Worm (Caenorhabditis elegans) whole organism, mixed stage, embryonic: ENCODE measurements around the gene F54F7.3.

Source experiments
- M03D4.4 ChIP-seq: sonication (generic microtip); optimal IDR thresholded peaks from 2 replicates; lab custom pipeline; 2017; ENCODE audit warnings: mild to moderate bottlenecking, missing genetic modification characterization, missing compliant biosample characterization
- bed-3 ChIP-seq: fragments of 200-800 bp; sonication (Bioruptor generic); optimal IDR thresholded peaks from 3 replicates; lab custom pipeline; 2018; ENCODE audit warnings: mild to moderate bottlenecking, missing genetic modification characterization, moderate library complexity, missing compliant biosample characterization
- blmp-1 ChIP-seq: fragments of 150-350 bp; optimal IDR thresholded peaks from 2 replicates; lab custom pipeline; 2014; ENCODE audit warnings: missing biosample characterization, missing genetic modification characterization
- ceh-39 ChIP-seq: fragments of 150-350 bp; optimal IDR thresholded peaks from 2 replicates; lab custom pipeline; 2014; ENCODE audit warnings: missing biosample characterization, missing genetic modification characterization
- ceh-43 ChIP-seq: fragments of 200-800 bp; sonication (Bioruptor generic); optimal IDR thresholded peaks from 2 replicates; lab custom pipeline; 2018; ENCODE audit warnings: mild to moderate bottlenecking, missing genetic modification characterization, moderate library complexity, missing compliant biosample characterization
- ceh-83 ChIP-seq: fragments of 200-800 bp; sonication (Bioruptor generic); optimal IDR thresholded peaks from 2 replicates; lab custom pipeline; 2018; ENCODE audit warnings: mild to moderate bottlenecking, missing genetic modification characterization, missing compliant biosample characterization
- ces-1 ChIP-seq: fragments of 150-350 bp; optimal IDR thresholded peaks from 2 replicates; lab custom pipeline; 2014; ENCODE audit warnings: missing biosample characterization, missing genetic modification reagents, missing genetic modification characterization
- cnd-1 ChIP-seq: fragments of 200-800 bp; sonication (Bioruptor generic); optimal IDR thresholded peaks from 2 replicates; lab custom pipeline; 2018; ENCODE audit warnings: mild to moderate bottlenecking, missing genetic modification characterization, missing compliant biosample characterization
- elt-1 ChIP-seq: sonication (generic microtip); optimal IDR thresholded peaks from 2 replicates; lab custom pipeline; 2017; ENCODE audit warnings: missing genetic modification characterization, mild to moderate bottlenecking, missing compliant biosample characterization, antibody characterized with exemption, moderate library complexity, borderline replicate concordance; ENCODE audit not compliant: insufficient read depth
- elt-3 ChIP-seq: fragments of 150-350 bp; optimal IDR thresholded peaks from 2 replicates; lab custom pipeline; 2014; ENCODE audit warnings: missing biosample characterization, missing genetic modification characterization
- ham-2 ChIP-seq: fragments of 200-800 bp; sonication (Bioruptor generic); optimal IDR thresholded peaks from 2 replicates; lab custom pipeline; 2018; ENCODE audit warnings: mild to moderate bottlenecking, missing genetic modification characterization, missing compliant biosample characterization
- hlh-1 ChIP-seq: fragments of 150-350 bp; optimal IDR thresholded peaks from 2 replicates; lab custom pipeline; 2014; ENCODE audit warnings: missing biosample characterization, missing genetic modification reagents, missing genetic modification characterization
- lin-13 ChIP-seq: fragments of 150-350 bp; optimal IDR thresholded peaks from 2 replicates; lab custom pipeline; 2014; ENCODE audit warnings: missing biosample characterization, missing genetic modification characterization
- lin-32 ChIP-seq: fragments of 200-800 bp; sonication (Bioruptor generic); optimal IDR thresholded peaks from 2 replicates; lab custom pipeline; 2018; ENCODE audit warnings: mild to moderate bottlenecking, missing genetic modification characterization, missing compliant biosample characterization
- lsy-2 ChIP-seq: fragments of 150-350 bp; optimal IDR thresholded peaks from 2 replicates; lab custom pipeline; 2014; ENCODE audit warnings: missing biosample characterization, missing genetic modification characterization
- mep-1 ChIP-seq: fragments of 150-350 bp; optimal IDR thresholded peaks from 2 replicates; lab custom pipeline; 2017; ENCODE audit warnings: missing biosample characterization, missing genetic modification reagents, missing genetic modification characterization, inconsistent platforms
- mls-2 ChIP-seq: sonication (generic microtip); optimal IDR thresholded peaks from 2 replicates; lab custom pipeline; 2016; ENCODE audit warnings: mild to moderate bottlenecking, missing genetic modification characterization, moderate library complexity, missing compliant biosample characterization
- nhr-12 ChIP-seq: fragments of 150-350 bp; optimal IDR thresholded peaks from 2 replicates; lab custom pipeline; 2014; ENCODE audit warnings: missing biosample characterization, missing genetic modification characterization
- nhr-237 ChIP-seq: fragments of 150-350 bp; optimal IDR thresholded peaks from 2 replicates; lab custom pipeline; 2014; ENCODE audit warnings: missing biosample characterization, missing genetic modification characterization
- nhr-28 ChIP-seq: fragments of 150-350 bp; optimal IDR thresholded peaks from 2 replicates; lab custom pipeline; 2014; ENCODE audit warnings: missing biosample characterization, missing genetic modification characterization
- nhr-76 ChIP-seq: sonication (generic microtip); optimal IDR thresholded peaks from 2 replicates; lab custom pipeline; 2017; ENCODE audit warnings: missing biosample characterization, missing genetic modification characterization
- pha-4 ChIP-seq: fragments of 150-350 bp; optimal IDR thresholded peaks from 2 replicates; lab custom pipeline; 2018; ENCODE audit warnings: missing biosample characterization, missing genetic modification reagents, missing genetic modification characterization
- sem-2 ChIP-seq: fragments of 200-800 bp; sonication (Bioruptor generic); optimal IDR thresholded peaks from 2 replicates; lab custom pipeline; 2018; ENCODE audit warnings: mild to moderate bottlenecking, missing genetic modification characterization, missing compliant biosample characterization
- snpc-4 ChIP-seq: fragments of 150-350 bp; optimal IDR thresholded peaks from 2 replicates; lab custom pipeline; 2014; ENCODE audit warnings: missing biosample characterization, missing genetic modification characterization
- sptf-1 ChIP-seq: sonication (generic microtip); optimal IDR thresholded peaks from 2 replicates; lab custom pipeline; 2017; ENCODE audit warnings: mild to moderate bottlenecking, missing genetic modification characterization, moderate library complexity, missing compliant biosample characterization
- tbx-8 ChIP-seq: fragments of 200-800 bp; sonication (Bioruptor generic); optimal IDR thresholded peaks from 2 replicates; lab custom pipeline; 2018; ENCODE audit warnings: mild to moderate bottlenecking, missing genetic modification characterization, moderate library complexity, missing compliant biosample characterization
- unc-120 ChIP-seq: sonication (generic microtip); optimal IDR thresholded peaks from 2 replicates; lab custom pipeline; 2017; ENCODE audit warnings: missing genetic modification characterization, missing compliant biosample characterization; ENCODE audit not compliant: poor library complexity, severe bottlenecking
- unc-39 ChIP-seq: fragments of 150-350 bp; optimal IDR thresholded peaks from 2 replicates; lab custom pipeline; 2014; ENCODE audit warnings: missing biosample characterization, missing genetic modification characterization
- unc-62 ChIP-seq: fragments of 150-350 bp; optimal IDR thresholded peaks from 2 replicates; lab custom pipeline; 2014; ENCODE audit warnings: missing biosample characterization, missing genetic modification reagents, missing genetic modification characterization
- ztf-11 ChIP-seq: fragments of 150-350 bp; optimal IDR thresholded peaks from 2 replicates; lab custom pipeline; 2014; ENCODE audit warnings: missing biosample characterization, missing genetic modification characterization

The F54F7.3 gene

ce11 chrX:11826892-11827291 lies 23.1 kb downstream of the F54F7.3 start:
- TF ChIP-seq M03D4.4 (tag; lab: Kevin White, UChicago) (no peak), unc-62 (GFP tag; lab: Kevin White, UChicago) (no peak), ceh-43 (no peak), snpc-4 (tag; lab: Kevin White, UChicago) (no peak), mep-1 (tag; lab: Kevin White, UChicago) (no peak), ces-1 (GFP tag; lab: Kevin White, UChicago) (no peak), sptf-1 (tag; lab: Kevin White, UChicago) (no peak), mls-2 (no peak), ham-2 (GFP tag; lab: Kevin White, UChicago) (no peak), tbx-8 (no peak), sem-2 (no peak), blmp-1 (tag; lab: Kevin White, UChicago) (no peak), lin-32 (GFP tag; lab: Kevin White, UChicago) (no peak), unc-120 (tag; lab: Kevin White, UChicago) (no peak), hlh-1 (tag; lab: Kevin White, UChicago) (no peak)

DNA sequence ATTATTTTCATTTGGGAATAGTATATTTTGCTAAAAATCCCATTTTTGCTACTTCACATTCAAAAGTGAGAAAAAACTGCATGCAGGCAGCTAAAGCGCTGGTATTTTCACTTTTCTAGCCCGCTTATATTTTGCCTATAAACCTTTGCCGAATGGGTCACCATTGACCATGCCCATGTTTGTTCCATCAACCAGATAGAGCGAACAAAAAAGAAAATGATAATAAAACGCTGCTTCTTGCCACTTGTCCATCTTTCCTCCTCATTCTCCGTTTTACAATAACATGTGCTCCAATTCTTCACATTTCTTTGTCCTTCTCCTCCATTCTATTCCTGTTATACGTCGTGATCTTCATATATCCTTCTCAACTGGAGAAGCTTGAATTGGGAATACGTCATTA lies 26.3 kb downstream of the F54F7.3 start, which contains the start of gene tag-241:
Gene tag-241, plus strand, starts transcription at position 301 of the 400 bp plus-strand sequence.
- TF ChIP-seq ztf-11 (tag; lab: Kevin White, UChicago) (no peak), elt-3 (tag; lab: Kevin White, UChicago) (no peak), ceh-39 (tag; lab: Kevin White, UChicago) (no peak), nhr-76 (tag; lab: Kevin White, UChicago) (no peak), blmp-1 (tag; lab: Kevin White, UChicago) (no peak), nhr-12 (tag; lab: Kevin White, UChicago) (no peak), mep-1 (tag; lab: Kevin White, UChicago) (no peak), sem-2 (no peak), M03D4.4 (tag; lab: Kevin White, UChicago) (no peak), nhr-237 (tag; lab: Kevin White, UChicago) (no peak), cnd-1 (tag; lab: Kevin White, UChicago) (no peak), snpc-4 (tag; lab: Kevin White, UChicago) (no peak), ces-1 (GFP tag; lab: Kevin White, UChicago) (no peak), nhr-28 (tag; lab: Kevin White, UChicago) (no peak), bed-3 (no peak)
- TF ChIP-seq, all 35 proteins: peak for 0

DNA sequence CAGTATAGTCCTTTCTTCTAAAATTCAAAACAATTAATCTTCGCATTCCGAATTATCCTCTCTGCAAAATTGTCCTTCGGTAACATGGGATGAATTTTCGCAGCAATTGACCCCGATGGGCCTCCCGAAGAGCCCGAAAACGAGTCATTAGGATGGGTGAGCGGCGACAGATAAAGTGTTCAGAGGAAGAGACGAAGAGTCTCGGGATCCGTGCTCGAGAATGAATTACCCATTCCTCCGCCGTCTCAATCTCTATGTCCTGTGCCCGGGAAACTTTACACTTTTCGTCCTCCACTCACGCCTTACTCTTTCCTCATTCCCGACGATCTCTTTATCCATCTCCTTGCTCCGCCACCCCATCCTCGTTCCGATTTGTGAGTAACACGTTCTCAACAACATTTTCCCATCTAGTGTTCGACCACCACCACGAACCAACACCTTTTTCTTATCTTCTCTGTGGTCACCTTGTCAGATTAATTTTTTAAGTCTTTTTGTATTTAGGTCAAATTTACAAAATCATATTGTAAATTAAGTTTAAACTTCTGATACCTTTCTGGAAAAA lies 28.7 kb downstream of the F54F7.3 start:
- TF ChIP-seq hlh-1 (tag; lab: Kevin White, UChicago) = peak; percentile 31
- TF ChIP-seq unc-62 (GFP tag; lab: Kevin White, UChicago) = no peak
- TF ChIP-seq ceh-39 (tag; lab: Kevin White, UChicago) = no peak
- peak; percentile 69 for TF ChIP-seq unc-120 (tag; lab: Kevin White, UChicago)

ce11 chrX:11818711-11819110 lies 31.3 kb downstream of the F54F7.3 start:
- TF ChIP-seq pha-4 (tag; lab: Kevin White, UChicago) (no peak), mep-1 (tag; lab: Kevin White, UChicago) (no peak), hlh-1 (tag; lab: Kevin White, UChicago) (peak; percentile 9), unc-62 (GFP tag; lab: Kevin White, UChicago) (peak; percentile 49), elt-1 (tag; lab: Kevin White, UChicago) (no peak), nhr-28 (tag; lab: Kevin White, UChicago) (no peak), lin-32 (GFP tag; lab: Kevin White, UChicago) (no peak), unc-120 (tag; lab: Kevin White, UChicago) (peak; percentile 19), ztf-11 (tag; lab: Kevin White, UChicago) (no peak), unc-39 (tag; lab: Kevin White, UChicago) (no peak)
- TF ChIP-seq, all 35 proteins: peak for 3

- TF ChIP-seq tbx-8 (no peak), nhr-237 (tag; lab: Kevin White, UChicago) (no peak), unc-62 (GFP tag; lab: Kevin White, UChicago) (no peak)
Measured at ce11 chrX:11816825-11817224, 33.2 kb downstream of the F54F7.3 start.

- TF ChIP-seq ceh-43 (no peak), lin-13 (no peak), ham-2 (GFP tag; lab: Kevin White, UChicago) (no peak), ceh-83 (GFP tag; lab: Kevin White, UChicago) (no peak), elt-1 (tag; lab: Kevin White, UChicago) (no peak), pha-4 (tag; lab: Kevin White, UChicago) (no peak), unc-62 (GFP tag; lab: Kevin White, UChicago) (no peak), ces-1 (GFP tag; lab: Kevin White, UChicago) (no peak), ceh-39 (tag; lab: Kevin White, UChicago) (no peak), lsy-2 (tag; lab: Kevin White, UChicago) (no peak), unc-39 (tag; lab: Kevin White, UChicago) (no peak)
Measured at ce11 chrX:11814667-11815066, 35.3 kb downstream of the F54F7.3 start, which contains the start of gene C34E11.2. C34E11.2 (minus strand) TSS chrX:11814750.
